Fruit fly (Drosophila melanogaster) whole organism, embryonic: ENCODE data around the gene Blimp-1.

Source experiments
- Awh ChIP-seq: fragments of 200-800 bp; sonication (Bioruptor generic); IDR thresholded peaks from 2 replicates; pipeline ENCODE4, ENCODE4 v1.3.6; 2022; ENCODE audit warnings: missing biosample characterization, missing genetic modification characterization
- BEAF-32 ChIP-seq: fragments of 200-800 bp; sonication (Bioruptor generic); optimal IDR thresholded peaks from 3 replicates; lab custom pipeline; 2017; ENCODE audit warnings: missing biosample characterization, missing genetic modification characterization, mild to moderate bottlenecking, moderate library complexity, missing genetic modification reagents
- Blimp-1 ChIP-seq: fragments of 200-800 bp; sonication (Bioruptor generic); optimal IDR thresholded peaks from 3 replicates; lab custom pipeline; 2018; ENCODE audit warnings: missing biosample characterization, missing genetic modification characterization, mild to moderate bottlenecking, moderate library complexity, missing genetic modification reagents
- Bteb2 ChIP-seq: fragments of 200-800 bp; sonication (Bioruptor generic); optimal IDR thresholded peaks from 2 replicates; lab custom pipeline; 2016; ENCODE audit warnings: missing biosample characterization, missing genetic modification characterization
- CG10147 ChIP-seq: fragments of 200-800 bp; sonication (Bioruptor generic); optimal IDR thresholded peaks from 2 replicates; lab custom pipeline; 2019; ENCODE audit warnings: missing biosample characterization, mild to moderate bottlenecking, missing genetic modification characterization, moderate library complexity
- CG11456 ChIP-seq: fragments of 200-800 bp; sonication (Bioruptor generic); IDR thresholded peaks from 3 replicates; pipeline ENCODE4 v1.3.6; 2022; ENCODE audit warnings: missing biosample characterization, missing genetic modification characterization
- CG12299 ChIP-seq: fragments of 200-800 bp; sonication (Bioruptor generic); optimal IDR thresholded peaks from 2 replicates; lab custom pipeline; 2018; ENCODE audit warnings: missing biosample characterization, mild to moderate bottlenecking, missing genetic modification characterization
- CG12942 ChIP-seq: fragments of 200-800 bp; sonication (Bioruptor generic); optimal IDR thresholded peaks from 3 replicates; lab custom pipeline; 2016; ENCODE audit warnings: missing biosample characterization, missing genetic modification characterization
- CG15696 ChIP-seq: fragments of 200-800 bp; sonication (Bioruptor generic); optimal IDR thresholded peaks from 2 replicates; lab custom pipeline; 2019; ENCODE audit warnings: missing biosample characterization, mild to moderate bottlenecking, missing genetic modification characterization, moderate library complexity
- CG1603 ChIP-seq: fragments of 200-800 bp; sonication (Bioruptor generic); optimal IDR thresholded peaks from 2 replicates; lab custom pipeline; 2019; ENCODE audit warnings: missing biosample characterization, mild to moderate bottlenecking, missing genetic modification characterization, moderate library complexity
- CG17568 ChIP-seq: fragments of 200-800 bp; sonication (Bioruptor generic); optimal IDR thresholded peaks from 2 replicates; lab custom pipeline; 2018; ENCODE audit warnings: missing biosample characterization, mild to moderate bottlenecking, missing genetic modification characterization, moderate library complexity
- CG18476 ChIP-seq: fragments of 200-800 bp; sonication (Bioruptor generic); optimal IDR thresholded peaks from 2 replicates; lab custom pipeline; 2016; ENCODE audit warnings: missing biosample characterization, mild to moderate bottlenecking, missing genetic modification characterization
- CG31224 ChIP-seq: fragments of 200-800 bp; sonication (Bioruptor generic); IDR thresholded peaks from 2 replicates; pipeline ENCODE4 v1.3.6; 2022; ENCODE audit warnings: missing biosample characterization, missing genetic modification characterization
- CG33557 ChIP-seq: fragments of 200-800 bp; sonication (Bioruptor generic); optimal IDR thresholded peaks from 2 replicates; lab custom pipeline; 2019; ENCODE audit warnings: missing biosample characterization, mild to moderate bottlenecking, missing genetic modification characterization, moderate library complexity
- CG5953 ChIP-seq: fragments of 200-800 bp; sonication (Bioruptor generic); IDR thresholded peaks from 2 replicates; pipeline ENCODE4 v1.3.6; 2022; ENCODE audit warnings: missing biosample characterization, missing genetic modification characterization
- CG6175 ChIP-seq: fragments of 200-800 bp; sonication (Bioruptor generic); IDR thresholded peaks from 3 replicates; pipeline ENCODE4 v1.3.6; 2022; ENCODE audit warnings: missing biosample characterization, missing genetic modification characterization
- CG7839 ChIP-seq: fragments of 200-800 bp; sonication (Bioruptor generic); optimal IDR thresholded peaks from 3 replicates; lab custom pipeline; 2018; ENCODE audit warnings: missing biosample characterization, mild to moderate bottlenecking, missing genetic modification characterization, moderate library complexity
- CG9797 ChIP-seq: fragments of 200-800 bp; sonication (Bioruptor generic); optimal IDR thresholded peaks from 3 replicates; lab custom pipeline; 2018; ENCODE audit warnings: missing biosample characterization, mild to moderate bottlenecking, missing genetic modification characterization
- Dek ChIP-seq: fragments of 200-800 bp; sonication (Bioruptor generic); optimal IDR thresholded peaks from 3 replicates; lab custom pipeline; 2019; ENCODE audit warnings: missing biosample characterization, mild to moderate bottlenecking, missing genetic modification characterization, moderate library complexity
- Dip2 ChIP-seq: fragments of 200-800 bp; sonication (Bioruptor generic); IDR thresholded peaks from 2 replicates; pipeline ENCODE4 v1.3.6; 2022; ENCODE audit warnings: missing biosample characterization, missing genetic modification characterization
- Fer1 ChIP-seq: fragments of 200-800 bp; sonication (Bioruptor generic); optimal IDR thresholded peaks from 2 replicates; lab custom pipeline; 2017; ENCODE audit warnings: missing biosample characterization, mild to moderate bottlenecking, missing genetic modification characterization
- Fer2 ChIP-seq: fragments of 200-800 bp; sonication (Bioruptor generic); optimal IDR thresholded peaks from 2 replicates; lab custom pipeline; 2018; ENCODE audit warnings: missing biosample characterization, mild to moderate bottlenecking, missing genetic modification characterization, moderate library complexity
- Hey ChIP-seq: fragments of 200-800 bp; sonication (Bioruptor generic); optimal IDR thresholded peaks from 3 replicates; lab custom pipeline; 2018; ENCODE audit warnings: missing biosample characterization, mild to moderate bottlenecking, missing genetic modification characterization
- Lpt ChIP-seq: fragments of >200 bp; optimal IDR thresholded peaks from 2 replicates; lab custom pipeline; 2018; ENCODE audit warnings: missing biosample characterization, missing genetic modification characterization
- NK7.1 ChIP-seq: fragments of 200-800 bp; sonication (Bioruptor generic); optimal IDR thresholded peaks from 3 replicates; lab custom pipeline; 2016; ENCODE audit warnings: missing biosample characterization, missing genetic modification characterization
- Pdp1 ChIP-seq, 2 experiments: fragments of 200-800 bp; sonication (Bioruptor generic); optimal IDR thresholded peaks; 3 replicates each; lab custom pipeline; 2016; ENCODE audit warnings: missing biosample characterization in 2 of 2, missing genetic modification characterization in 2 of 2, mild to moderate bottlenecking in 1 of 2, moderate library complexity in 1 of 2
- Rx ChIP-seq: fragments of 200-800 bp; sonication (Bioruptor generic); IDR thresholded peaks from 2 replicates; pipeline ENCODE4 v1.3.6; 2022; ENCODE audit warnings: missing biosample characterization, missing genetic modification characterization
- YL-1 ChIP-seq: fragments of 200-800 bp; sonication (Bioruptor generic); optimal IDR thresholded peaks from 3 replicates; lab custom pipeline; 2017; ENCODE audit warnings: missing biosample characterization, mild to moderate bottlenecking, missing genetic modification characterization
- ara ChIP-seq: fragments of 200-800 bp; sonication (Bioruptor generic); IDR thresholded peaks from 2 replicates; pipeline ENCODE4 v1.3.6; 2022; ENCODE audit warnings: missing biosample characterization, missing genetic modification characterization
- cwo ChIP-seq: fragments of 200-800 bp; sonication (Bioruptor generic); optimal IDR thresholded peaks from 3 replicates; lab custom pipeline; 2017; ENCODE audit warnings: missing biosample characterization, missing genetic modification characterization, mild to moderate bottlenecking, moderate library complexity, missing genetic modification reagents
- dm ChIP-seq: fragments of 200-800 bp; sonication (Bioruptor generic); optimal IDR thresholded peaks from 3 replicates; lab custom pipeline; 2016; ENCODE audit warnings: missing biosample characterization, missing genetic modification characterization
- emc ChIP-seq: fragments of 200-800 bp; sonication (Bioruptor generic); optimal IDR thresholded peaks from 2 replicates; lab custom pipeline; 2016; ENCODE audit warnings: missing biosample characterization, missing genetic modification characterization
- gcm ChIP-seq: fragments of 200-800 bp; sonication (Bioruptor generic); optimal IDR thresholded peaks from 2 replicates; lab custom pipeline; 2019; ENCODE audit warnings: missing biosample characterization, mild to moderate bottlenecking, missing genetic modification characterization, moderate library complexity
- ham ChIP-seq: fragments of 200-800 bp; sonication (Bioruptor generic); IDR thresholded peaks from 2 replicates; pipeline ENCODE4 v1.3.6; 2022; ENCODE audit warnings: missing biosample characterization, missing genetic modification characterization
- hbn ChIP-seq: fragments of 200-800 bp; sonication (Bioruptor generic); IDR thresholded peaks from 2 replicates; pipeline ENCODE4 v1.3.6; 2022; ENCODE audit warnings: missing biosample characterization, missing genetic modification characterization; ENCODE audit not compliant: partially characterized antibody
- insv ChIP-seq, 2 experiments: fragments of 200-800 bp; sonication (Bioruptor generic); optimal IDR thresholded peaks; 3 replicates each; lab custom pipeline; 2016 to 2018; ENCODE audit warnings: missing biosample characterization in 2 of 2, missing genetic modification characterization in 2 of 2
- klu ChIP-seq: fragments of 200-800 bp; sonication (Bioruptor generic); IDR thresholded peaks from 2 replicates; pipeline ENCODE4 v1.3.6; 2022; ENCODE audit warnings: missing biosample characterization, missing genetic modification characterization
- odd ChIP-seq: fragments of 200-800 bp; sonication (Bioruptor generic); optimal IDR thresholded peaks from 2 replicates; lab custom pipeline; 2017; ENCODE audit warnings: missing biosample characterization, mild to moderate bottlenecking, missing genetic modification characterization
- pan ChIP-seq, 4 experiments: fragments of >200 bp in 3 of 4; fragments of 200-800 bp in 1 of 4; sonication (Bioruptor generic) in 1 of 4; optimal IDR thresholded peaks in 3 of 4; IDR thresholded peaks in 1 of 4; 2 replicates each; pipeline versions ENCODE4 v1.3.6 to Lab custom; 2017 to 2022; ENCODE audit warnings: missing biosample characterization in 2 of 4, missing genetic modification characterization in 2 of 4, mixed read lengths in 1 of 4
- pho ChIP-seq: fragments of 200-800 bp; sonication (Bioruptor generic); optimal IDR thresholded peaks from 2 replicates; lab custom pipeline; 2016; ENCODE audit warnings: missing biosample characterization, missing genetic modification characterization
- phol ChIP-seq: fragments of 200-800 bp; sonication (Bioruptor generic); optimal IDR thresholded peaks from 3 replicates; lab custom pipeline; 2018; ENCODE audit warnings: missing biosample characterization, mild to moderate bottlenecking, missing genetic modification characterization, moderate library complexity
- pnt ChIP-seq: fragments of 200-800 bp; sonication (Bioruptor generic); optimal IDR thresholded peaks from 3 replicates; lab custom pipeline; 2016; ENCODE audit warnings: missing biosample characterization, missing genetic modification characterization
- pros ChIP-seq: fragments of 200-800 bp; sonication (Bioruptor generic); optimal IDR thresholded peaks from 3 replicates; lab custom pipeline; 2019; ENCODE audit warnings: missing biosample characterization, mild to moderate bottlenecking, missing genetic modification characterization, moderate library complexity
- psq ChIP-seq: fragments of 200-800 bp; sonication (Bioruptor generic); optimal IDR thresholded peaks from 2 replicates; lab custom pipeline; 2017; ENCODE audit warnings: missing biosample characterization, missing genetic modification characterization
- rib ChIP-seq: fragments of 200-800 bp; sonication (Bioruptor generic); IDR thresholded peaks from 2 replicates; pipeline ENCODE4 v1.3.6; 2022; ENCODE audit warnings: missing biosample characterization, missing genetic modification characterization
- sd ChIP-seq: fragments of 200-800 bp; sonication (Bioruptor generic); optimal IDR thresholded peaks from 3 replicates; lab custom pipeline; 2018; ENCODE audit warnings: missing biosample characterization, mild to moderate bottlenecking, missing genetic modification characterization, moderate library complexity
- sisA ChIP-seq: fragments of 200-800 bp; sonication (Bioruptor generic); IDR thresholded peaks from 2 replicates; pipeline ENCODE4 v1.3.6; 2022; ENCODE audit warnings: missing biosample characterization, missing genetic modification characterization
- tio ChIP-seq: fragments of 200-800 bp; sonication (Bioruptor generic); optimal IDR thresholded peaks from 2 replicates; lab custom pipeline; 2017; ENCODE audit warnings: missing biosample characterization, missing genetic modification characterization, inconsistent platforms
- vnd ChIP-seq: fragments of 200-800 bp; sonication (Bioruptor generic); IDR thresholded peaks from 3 replicates; pipeline ENCODE4 v1.3.6; 2022; ENCODE audit warnings: missing biosample characterization, missing genetic modification characterization; ENCODE audit not compliant: partially characterized antibody
- zen ChIP-seq: fragments of 200-800 bp; sonication (Bioruptor generic); optimal IDR thresholded peaks from 3 replicates; lab custom pipeline; 2018; ENCODE audit warnings: missing biosample characterization, mild to moderate bottlenecking, missing genetic modification characterization, moderate library complexity
- zen2 ChIP-seq: fragments of 200-800 bp; sonication (Bioruptor generic); IDR thresholded peaks from 3 replicates; pipeline ENCODE4 v1.3.6; 2022; ENCODE audit warnings: missing biosample characterization, missing genetic modification characterization; ENCODE audit not compliant: partially characterized antibody

The Blimp-1 gene

dm6 chr3L:5627816-5628215 lies 3.0 kb upstream of the Blimp-1 start (continued):
- no peak for TF ChIP-seq CG5953 (GFP tag; lab: Robert Waterston, UW)
- TF ChIP-seq pros (GFP tag; lab: Kevin White, UChicago): no peak
- no peak for TF ChIP-seq insv (GFP tag; optimal IDR thresholded peaks at IDR 0.05; lab: Kevin White, UChicago)
- TF ChIP-seq zen2 (GFP tag; lab: Robert Waterston, UW): no peak
- TF ChIP-seq CG1603 (tag; lab: Kevin White, UChicago): no peak
- TF ChIP-seq YL-1 (GFP tag; lab: Kevin White, UChicago): no peak
- no peak for TF ChIP-seq cwo (GFP tag; lab: Kevin White, UChicago)
- no peak for TF ChIP-seq emc
- no peak for TF ChIP-seq dm (GFP tag; lab: Kevin White, UChicago)
- no peak for TF ChIP-seq ham (GFP tag; lab: Robert Waterston, UW)
- no peak for TF ChIP-seq NK7.1 (GFP tag; lab: Kevin White, UChicago)
- no peak for TF ChIP-seq Dek (tag; lab: Kevin White, UChicago)
- TF ChIP-seq pan (optimal IDR thresholded peaks at IDR 0.05; lab: Kevin White, UChicago): no peak
- TF ChIP-seq pan (GFP tag; optimal IDR thresholded peaks at IDR 0.05 in 1 of 2, IDR thresholded peaks at IDR 0.05 in 1 of 2): no peak
- TF ChIP-seq rib (GFP tag; lab: Robert Waterston, UW): no peak; the same call in 1 of the 2 replicates
- TF ChIP-seq ara (GFP tag; lab: Robert Waterston, UW): no peak
- TF ChIP-seq zen: no peak
- no peak for TF ChIP-seq hbn (GFP tag; lab: Robert Waterston, UW)
- TF ChIP-seq CG9797 (GFP tag; lab: Kevin White, UChicago): no peak
- no peak for TF ChIP-seq pho (GFP tag; lab: Kevin White, UChicago)
- TF ChIP-seq BEAF-32: no peak
- no peak for TF ChIP-seq CG6175 (GFP tag; lab: Robert Waterston, UW)
- no peak for TF ChIP-seq CG31224 (GFP tag; lab: Robert Waterston, UW)
- TF ChIP-seq Hey: no peak
- TF ChIP-seq Fer1 (GFP tag; lab: Kevin White, UChicago): no peak
- TF ChIP-seq CG33557: peak; percentile 88
- TF ChIP-seq tio (GFP tag; lab: Kevin White, UChicago): no peak
- no peak for TF ChIP-seq Rx (GFP tag; lab: Robert Waterston, UW)
- no peak for TF ChIP-seq vnd (GFP tag; lab: Robert Waterston, UW)
- no peak for TF ChIP-seq Pdp1 (GFP tag; optimal IDR thresholded peaks at IDR 0.05; lab: Kevin White, UChicago)
- no peak for TF ChIP-seq Dip2 (GFP tag; lab: Robert Waterston, UW)
- no peak for TF ChIP-seq Lpt
- TF ChIP-seq sisA (GFP tag; lab: Robert Waterston, UW): no peak
- TF ChIP-seq CG17568: no peak
- no peak for TF ChIP-seq CG10147 (GFP tag; lab: Kevin White, UChicago)
- no peak for TF ChIP-seq pnt
- TF ChIP-seq Bteb2 (GFP tag; lab: Kevin White, UChicago): no peak
- no peak for TF ChIP-seq CG11456 (GFP tag; lab: Robert Waterston, UW)
- TF ChIP-seq CG15696: no peak
- TF ChIP-seq psq: peak; percentile 23
- no peak for TF ChIP-seq CG18476 (GFP tag; lab: Kevin White, UChicago)
- TF ChIP-seq CG7839 (tag; lab: Kevin White, UChicago): no peak
- TF ChIP-seq sd: no peak
- TF ChIP-seq odd: no peak
- TF ChIP-seq CG12299 (tag; lab: Kevin White, UChicago): no peak
- no peak for TF ChIP-seq Fer2 (tag; lab: Kevin White, UChicago)
- TF ChIP-seq phol (tag; lab: Kevin White, UChicago): no peak
- TF ChIP-seq Awh: no peak
- TF ChIP-seq gcm (GFP tag; lab: Kevin White, UChicago): no peak
- TF ChIP-seq CG12942 (GFP tag; lab: Kevin White, UChicago): no peak
- TF ChIP-seq Blimp-1 (GFP tag; lab: Kevin White, UChicago): peak; percentile 100
- no peak for TF ChIP-seq klu (GFP tag; lab: Robert Waterston, UW)
